Worm (Caenorhabditis elegans): ENCODE results near the gene F37C4.8.
"Not testable (repeated sequence)": the region's sequence is repeated elsewhere in the genome, so short reads cannot be mapped to it uniquely, and the experiment has no call there.

- TF ChIP-seq W03F9.2, dao-5 (tag; optimal IDR thresholded peaks at IDR 0.05): not testable (repeated sequence)
These were observed 30.8 kb upstream of the F37C4.8 start, which contains the start of gene F56D6.18 for ce11 chrIV:3911848-3912247.
